Fruit fly (Drosophila melanogaster) whole organism: ENCODE data around the gene Vajk3.

Source experiments
- CG8478 ChIP-seq: fragments of >200 bp; optimal IDR thresholded peaks from 2 replicates; lab custom pipeline; 2018; ENCODE audit warnings: inconsistent platforms
- Dll ChIP-seq: fragments of >200 bp; optimal IDR thresholded peaks from 2 replicates; lab custom pipeline; 2017
- EcR ChIP-seq, 2 experiments: fragments of >200 bp; optimal IDR thresholded peaks; 2 replicates each; lab custom pipeline; 2017; ENCODE audit warnings: missing biosample characterization in 2 of 2, missing genetic modification characterization in 2 of 2, missing genetic modification reagents in 2 of 2
- pan ChIP-seq: fragments of >200 bp; optimal IDR thresholded peaks from 2 replicates; lab custom pipeline; 2017
- psq ChIP-seq: fragments of >200 bp; optimal IDR thresholded peaks from 2 replicates; lab custom pipeline; 2017
- usp ChIP-seq: fragments of >200 bp; optimal IDR thresholded peaks from 2 replicates; lab custom pipeline; 2017; ENCODE audit warnings: missing biosample characterization, missing genetic modification characterization, mixed read lengths

Vajk3 gene

DNA sequence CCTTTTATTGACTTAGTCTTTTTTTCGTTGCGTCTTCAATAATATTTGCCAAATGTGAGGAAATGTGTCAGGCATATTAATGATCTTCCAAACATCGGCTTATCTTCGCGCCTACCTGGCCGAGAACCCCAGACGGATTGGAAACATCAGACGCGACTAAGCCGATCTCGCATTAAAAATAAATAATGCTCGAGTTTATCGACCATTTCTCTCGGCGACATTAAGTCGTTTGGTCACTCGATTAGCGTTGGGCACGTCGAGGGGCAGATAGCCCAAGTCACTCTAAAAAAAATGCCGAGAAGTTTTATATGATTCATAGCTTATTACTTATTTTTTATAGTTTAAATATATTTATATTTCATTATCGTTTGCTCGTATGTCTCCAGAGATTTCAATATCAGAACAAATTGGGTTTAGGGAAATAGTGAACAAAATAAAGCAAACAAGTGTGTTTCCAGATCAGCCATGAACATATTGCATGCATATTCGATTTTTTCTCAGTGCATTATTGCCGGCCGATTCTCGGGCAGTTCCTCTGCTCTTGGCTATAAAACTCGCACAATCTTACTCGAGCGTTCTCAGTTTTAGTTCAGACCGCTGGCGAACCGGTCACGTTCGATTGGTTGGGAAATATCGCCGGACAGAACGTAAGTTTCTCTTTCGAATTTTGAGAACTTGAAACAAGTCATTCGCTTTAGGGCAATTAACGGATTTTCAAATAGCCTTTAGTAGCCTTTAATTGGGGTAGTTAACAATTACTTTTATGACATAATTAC is 42.0 kb downstream of the Vajk3 start, which contains the start of gene Ance:
Gene Ance, plus strand, starts transcription at position 574 of the 776 bp plus-strand sequence.
- no peak for TF ChIP-seq pan (lab: Kevin White, UChicago)

DNA sequence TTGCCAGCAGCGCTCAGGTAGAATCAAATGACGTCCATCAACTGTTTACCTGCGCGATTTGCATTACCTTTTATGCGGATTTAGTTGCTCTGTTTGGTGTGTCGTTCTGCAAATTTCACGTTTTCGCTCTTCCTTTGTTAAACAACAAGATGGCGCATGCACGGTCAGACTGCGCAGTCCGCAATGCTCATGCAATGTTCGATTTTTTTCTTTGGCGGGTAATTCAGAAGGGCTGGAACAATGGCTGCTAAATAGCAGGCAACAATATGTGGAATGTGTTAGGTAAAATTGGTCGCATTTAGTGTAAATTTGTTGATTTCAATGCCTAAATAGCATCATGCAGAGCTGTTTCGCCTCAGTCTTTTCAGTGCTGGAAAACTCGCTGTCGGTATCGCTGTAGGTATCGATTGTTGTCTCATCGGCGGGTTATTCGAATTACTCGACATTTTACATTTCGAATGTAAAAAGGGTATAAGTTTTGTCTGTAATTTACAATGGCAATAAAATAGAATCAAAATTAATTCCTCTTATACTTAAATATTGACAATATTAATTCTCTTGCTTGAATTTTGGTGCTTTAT is 42.9 kb downstream of the Vajk3 start, which contains the start of gene Smg5:
Gene Smg5, minus strand, starts transcription at position 331 of the 581 bp plus-strand sequence.
- no peak for TF ChIP-seq CG8478 (lab: Kevin White, UChicago)
- no peak for TF ChIP-seq EcR (GFP tag; optimal IDR thresholded peaks at IDR 0.05; lab: Kevin White, UChicago)
- no peak for TF ChIP-seq usp (GFP tag; lab: Kevin White, UChicago)
- no peak for TF ChIP-seq Dll (lab: Kevin White, UChicago)
- TF ChIP-seq pan (lab: Kevin White, UChicago): no peak
- TF ChIP-seq psq (lab: Kevin White, UChicago): no peak

DNA sequence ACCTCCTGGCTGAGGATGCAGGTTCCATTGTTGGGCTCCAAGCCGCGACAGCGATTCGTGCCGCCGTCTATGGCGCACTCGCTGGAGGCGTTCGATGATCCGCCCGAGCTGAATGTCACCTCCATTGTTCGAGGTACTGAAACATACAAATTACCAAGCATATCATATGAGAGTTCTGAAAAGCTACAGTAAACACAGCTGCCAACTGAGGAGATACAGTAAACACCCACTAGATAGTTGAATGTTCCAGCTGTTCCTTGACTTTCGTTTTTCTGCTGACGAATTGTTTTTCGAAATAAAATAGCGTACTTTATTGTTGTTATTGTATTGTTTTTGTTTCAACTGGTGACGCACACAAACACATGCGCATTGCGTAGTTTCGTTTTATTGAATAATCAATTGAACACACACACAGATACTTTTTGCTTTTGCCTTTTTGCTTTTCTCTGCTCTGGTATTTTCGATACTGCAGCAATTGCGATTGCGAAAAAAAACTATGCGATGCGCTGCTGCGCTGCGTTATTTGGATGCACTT is 43.4 kb downstream of the Vajk3 start:
- TF ChIP-seq CG8478 (lab: Kevin White, UChicago): no peak
- no peak for TF ChIP-seq psq (lab: Kevin White, UChicago)

DNA sequence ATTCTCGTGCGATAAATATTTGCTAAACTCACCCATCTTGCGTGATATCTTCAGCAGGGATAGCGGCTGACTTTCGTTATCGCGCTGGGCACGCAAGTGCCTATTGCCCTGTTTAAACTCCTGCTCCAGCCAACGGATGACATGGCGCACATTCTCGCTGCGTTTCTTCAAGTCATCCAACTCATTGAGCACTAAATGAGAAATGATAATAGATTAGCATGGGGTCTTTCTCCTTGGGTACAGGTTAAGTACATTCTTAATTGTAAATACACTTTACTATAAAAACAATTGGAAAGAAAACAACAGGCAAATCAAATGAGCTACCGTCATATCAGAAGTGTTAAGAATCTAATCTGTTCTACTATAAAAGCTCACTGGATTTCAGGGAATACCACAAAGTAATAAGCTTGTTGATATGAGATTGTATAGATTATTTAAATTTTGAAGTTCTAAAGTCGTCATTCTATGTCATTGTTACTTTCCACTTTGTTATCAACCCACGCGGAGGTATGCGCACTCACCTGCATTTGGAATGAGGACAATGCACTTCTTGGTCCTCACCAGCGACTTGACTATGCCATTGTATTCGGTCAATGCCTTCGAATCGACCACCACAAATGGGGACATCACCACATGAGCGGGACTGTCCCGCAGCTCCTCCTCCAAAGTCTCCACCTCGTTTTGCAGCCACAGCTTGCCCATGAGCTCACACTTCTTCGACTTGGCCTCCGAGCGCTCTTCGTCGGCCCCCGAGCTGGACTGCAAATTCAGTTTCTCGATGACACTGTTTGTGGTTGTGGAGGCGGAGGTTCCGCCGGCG is 47.0 kb downstream of the Vajk3 start:
- no peak for TF ChIP-seq CG8478 (lab: Kevin White, UChicago)
- no peak for TF ChIP-seq psq (lab: Kevin White, UChicago)
- TF ChIP-seq usp (GFP tag; lab: Kevin White, UChicago): no peak
- TF ChIP-seq Dll (lab: Kevin White, UChicago): no peak
- no peak for TF ChIP-seq EcR (GFP tag; optimal IDR thresholded peaks at IDR 0.05; lab: Kevin White, UChicago)
- TF ChIP-seq pan (lab: Kevin White, UChicago): no peak
